Worm (Caenorhabditis elegans) whole organism, L1 larva: ENCODE results near the gene C35B1.9.

Source experiments
- C34B4.2 ChIP-seq: sonication (generic microtip); optimal IDR thresholded peaks from 2 replicates; lab custom pipeline; 2017; ENCODE audit warnings: mild to moderate bottlenecking, missing genetic modification characterization, missing compliant biosample characterization
- F16B12.6 ChIP-seq: fragments of 150-350 bp; optimal IDR thresholded peaks from 2 replicates; lab custom pipeline; 2014; ENCODE audit warnings: missing biosample characterization, missing genetic modification characterization
- aha-1 ChIP-seq: fragments of 150-350 bp; optimal IDR thresholded peaks from 2 replicates; lab custom pipeline; 2014; ENCODE audit warnings: missing biosample characterization, missing genetic modification characterization
- alr-1 ChIP-seq: fragments of 200-800 bp; sonication (Bioruptor generic); optimal IDR thresholded peaks from 2 replicates; lab custom pipeline; 2018; ENCODE audit warnings: borderline replicate concordance, mild to moderate bottlenecking, missing genetic modification characterization, missing compliant biosample characterization
- ama-1 ChIP-seq: fragments of 150-350 bp; optimal IDR thresholded peaks from 2 replicates; lab custom pipeline; 2014
- blmp-1 ChIP-seq: fragments of 150-350 bp; optimal IDR thresholded peaks from 2 replicates; lab custom pipeline; 2014; ENCODE audit warnings: missing biosample characterization, missing genetic modification characterization
- ceh-82 ChIP-seq, 3 experiments: fragments of 150-350 bp in 1 of 3; sonication (generic microtip) in 2 of 3; optimal IDR thresholded peaks; 2 replicates each; lab custom pipeline; 2014 to 2017; ENCODE audit warnings: missing biosample characterization in 3 of 3, missing genetic modification characterization in 3 of 3
- ceh-88 ChIP-seq: fragments of 200-800 bp; sonication (Bioruptor generic); IDR thresholded peaks from 2 replicates; pipeline ENCODE4 v1.3.6; 2022; ENCODE audit warnings: missing genetic modification characterization, missing compliant biosample characterization
- dpl-1 ChIP-seq, 3 experiments: fragments of 150-350 bp in 2 of 3; sonication (generic microtip) in 1 of 3; optimal IDR thresholded peaks; 2 replicates each; lab custom pipeline; 2014 to 2017; ENCODE audit warnings: missing biosample characterization in 3 of 3, missing genetic modification characterization in 3 of 3, missing genetic modification reagents in 3 of 3
- dsc-1 ChIP-seq: sonication (generic microtip); optimal IDR thresholded peaks from 2 replicates; lab custom pipeline; 2016; ENCODE audit warnings: mild to moderate bottlenecking, missing genetic modification characterization, missing compliant biosample characterization
- efl-1 ChIP-seq, 4 experiments: fragments of 150-350 bp; optimal IDR thresholded peaks in 3 of 4; peaks in 1 of 4; 1 replicate in 1 of 4; 2 replicates in 3 of 4; lab custom pipeline; 2014; ENCODE audit warnings: missing biosample characterization in 2 of 4, missing genetic modification characterization in 2 of 4, missing genetic modification reagents in 2 of 4
- efl-3 ChIP-seq: fragments of 200-800 bp; sonication (Bioruptor generic); optimal IDR thresholded peaks from 2 replicates; lab custom pipeline; 2018; ENCODE audit warnings: mild to moderate bottlenecking, missing genetic modification characterization, missing compliant biosample characterization
- egl-13 ChIP-seq: sonication (generic microtip); optimal IDR thresholded peaks from 2 replicates; lab custom pipeline; 2016; ENCODE audit warnings: missing genotype, missing genetic modification reagents, missing genetic modification characterization, missing compliant biosample characterization
- egl-27 ChIP-seq, 2 experiments: fragments of 150-350 bp in 1 of 2; sonication (generic microtip); optimal IDR thresholded peaks; 3 replicates each; lab custom pipeline; 2017 to 2018; ENCODE audit warnings: missing biosample characterization in 2 of 2, missing genetic modification characterization in 2 of 2, missing genetic modification reagents in 2 of 2
- elt-2 ChIP-seq: sonication (generic microtip); optimal IDR thresholded peaks from 2 replicates; lab custom pipeline; 2016; ENCODE audit warnings: missing genetic modification characterization, mild to moderate bottlenecking, inconsistent platforms, missing compliant biosample characterization, missing genetic modification reagents
- fkh-8 ChIP-seq: sonication (generic microtip); optimal IDR thresholded peaks from 2 replicates; lab custom pipeline; 2016; ENCODE audit warnings: mild to moderate bottlenecking, missing genetic modification characterization, missing compliant biosample characterization
- fos-1 ChIP-seq: fragments of 150-350 bp; optimal IDR thresholded peaks from 2 replicates; lab custom pipeline; 2014; ENCODE audit warnings: missing biosample characterization, missing genetic modification characterization
- grh-1 ChIP-seq: fragments of 200-800 bp; sonication (Bioruptor generic); IDR thresholded peaks from 2 replicates; pipeline ENCODE4 v1.3.6; 2022; ENCODE audit warnings: missing genetic modification reagents, missing genetic modification characterization, missing compliant biosample characterization
- hlh-4 ChIP-seq: sonication (generic microtip); optimal IDR thresholded peaks from 2 replicates; lab custom pipeline; 2016; ENCODE audit warnings: mild to moderate bottlenecking, missing genetic modification characterization, missing compliant biosample characterization
- hpl-2 ChIP-seq: fragments of 150-350 bp; optimal IDR thresholded peaks from 2 replicates; lab custom pipeline; 2014; ENCODE audit warnings: missing biosample characterization, missing genetic modification reagents, missing genetic modification characterization
- jun-1 ChIP-seq: fragments of 150-350 bp; optimal IDR thresholded peaks from 2 replicates; lab custom pipeline; 2014; ENCODE audit warnings: missing biosample characterization, missing genetic modification reagents, missing genetic modification characterization
- lin-13 ChIP-seq: fragments of 150-350 bp; optimal IDR thresholded peaks from 2 replicates; lab custom pipeline; 2014; ENCODE audit warnings: missing biosample characterization, missing genetic modification reagents, missing genetic modification characterization
- lin-14 ChIP-seq: fragments of 200-800 bp; sonication (Bioruptor generic); optimal IDR thresholded peaks from 2 replicates; lab custom pipeline; 2018; ENCODE audit warnings: mild to moderate bottlenecking, missing genetic modification characterization, moderate library complexity, missing compliant biosample characterization
- lin-15B ChIP-seq: fragments of 150-350 bp; sonication (generic microtip); optimal IDR thresholded peaks from 3 replicates; lab custom pipeline; 2014; ENCODE audit warnings: missing biosample characterization, missing genetic modification characterization
- lsy-2 ChIP-seq, 2 experiments: fragments of 150-350 bp; optimal IDR thresholded peaks; 2 replicates each; lab custom pipeline; 2014; ENCODE audit warnings: missing biosample characterization in 2 of 2, missing genetic modification characterization in 2 of 2
- nhr-19 ChIP-seq: fragments of 200-800 bp; sonication (Bioruptor generic); conservative IDR thresholded peaks from 2 replicates; pipeline ENCODE4 v1.3.6; 2022; ENCODE audit warnings: missing genetic modification characterization, missing compliant biosample characterization
- nhr-237 ChIP-seq: fragments of 150-350 bp; optimal IDR thresholded peaks from 2 replicates; lab custom pipeline; 2014; ENCODE audit warnings: missing biosample characterization, missing genetic modification characterization
- nhr-28 ChIP-seq: fragments of 150-350 bp; optimal IDR thresholded peaks from 2 replicates; lab custom pipeline; 2014; ENCODE audit warnings: missing biosample characterization, missing genetic modification characterization
- nhr-47 ChIP-seq: sonication (generic microtip); optimal IDR thresholded peaks from 2 replicates; lab custom pipeline; 2016; ENCODE audit warnings: mild to moderate bottlenecking, missing genetic modification characterization, moderate library complexity, missing compliant biosample characterization
- nhr-71 ChIP-seq: sonication (generic microtip); optimal IDR thresholded peaks from 2 replicates; lab custom pipeline; 2016; ENCODE audit warnings: mild to moderate bottlenecking, missing genetic modification characterization, moderate library complexity, missing compliant biosample characterization
- nhr-84 ChIP-seq: sonication (generic microtip); optimal IDR thresholded peaks from 2 replicates; lab custom pipeline; 2017; ENCODE audit warnings: missing biosample characterization, missing genetic modification characterization
- nhr-85 ChIP-seq: sonication (generic microtip); peaks from one replicate; lab custom pipeline; 2016; ENCODE audit warnings: missing genetic modification characterization, inconsistent platforms, missing compliant biosample characterization
- pag-3 ChIP-seq: sonication (generic microtip); optimal IDR thresholded peaks from 2 replicates; lab custom pipeline; 2017; ENCODE audit warnings: missing genetic modification characterization, mild to moderate bottlenecking, missing compliant biosample characterization, antibody characterized with exemption, borderline replicate concordance; ENCODE audit not compliant: insufficient read depth
- pqm-1 ChIP-seq: sonication (generic microtip); optimal IDR thresholded peaks from 3 replicates; lab custom pipeline; 2017; ENCODE audit warnings: missing biosample characterization, missing genetic modification characterization
- skn-1 ChIP-seq: fragments of 150-350 bp; optimal IDR thresholded peaks from 2 replicates; lab custom pipeline; 2014; ENCODE audit warnings: missing biosample characterization, missing genetic modification characterization
- snu-23 ChIP-seq: sonication (generic microtip); optimal IDR thresholded peaks from 2 replicates; lab custom pipeline; 2016; ENCODE audit warnings: missing genetic modification characterization, missing compliant biosample characterization
- swsn-7 ChIP-seq: sonication (generic microtip); optimal IDR thresholded peaks from 2 replicates; lab custom pipeline; 2016; ENCODE audit warnings: missing genetic modification characterization, missing compliant biosample characterization
- unc-130 ChIP-seq: fragments of 150-350 bp; optimal IDR thresholded peaks from 2 replicates; lab custom pipeline; 2017; ENCODE audit warnings: missing biosample characterization, missing genetic modification characterization, inconsistent platforms
- unc-30 ChIP-seq: sonication (generic microtip); optimal IDR thresholded peaks from 2 replicates; lab custom pipeline; 2017; ENCODE audit warnings: missing biosample characterization, missing genetic modification characterization
- unc-62 ChIP-seq: fragments of 150-350 bp; optimal IDR thresholded peaks from 2 replicates; lab custom pipeline; 2014; ENCODE audit warnings: missing biosample characterization, missing genetic modification reagents, missing genetic modification characterization
- unc-86 ChIP-seq: sonication (generic microtip); optimal IDR thresholded peaks from 2 replicates; lab custom pipeline; 2016; ENCODE audit warnings: missing genetic modification characterization, missing compliant biosample characterization
- xbp-1 ChIP-seq: sonication (generic microtip); optimal IDR thresholded peaks from 2 replicates; lab custom pipeline; 2016; ENCODE audit warnings: missing genetic modification characterization, missing compliant biosample characterization
- zip-4 ChIP-seq: fragments of 200-800 bp; sonication (Bioruptor generic); optimal IDR thresholded peaks from 2 replicates; lab custom pipeline; 2018; ENCODE audit warnings: mild to moderate bottlenecking, missing genetic modification characterization, moderate library complexity, missing compliant biosample characterization

Gene C35B1.9

ce11 chrIV:4114526-4114925 lies 33.8 kb upstream of the C35B1.9 start, which contains the start of gene F49F1.15:
TSS of gene F49F1.15 (minus strand) at chrIV:4114626.
- TF ChIP-seq fkh-8 (tag; lab: Kevin White, UChicago) (no peak), pqm-1 (tag; lab: Kevin White, UChicago) (no peak), lin-15B (tag; lab: Kevin White, UChicago) (no peak), swsn-7 (no peak), F16B12.6 (tag; lab: Kevin White, UChicago) (no peak), nhr-28 (tag; lab: Kevin White, UChicago) (no peak), efl-1 (optimal IDR thresholded peaks at IDR 0.05; lab: Kevin White, UChicago) (no peak), efl-1 (GFP tag; optimal IDR thresholded peaks at IDR 0.05 in 1 of 2; lab: Kevin White, UChicago) (no peak), egl-27 (tag; optimal IDR thresholded peaks at IDR 0.05; lab: Kevin White, UChicago) (no peak), unc-130 (no peak)

DNA sequence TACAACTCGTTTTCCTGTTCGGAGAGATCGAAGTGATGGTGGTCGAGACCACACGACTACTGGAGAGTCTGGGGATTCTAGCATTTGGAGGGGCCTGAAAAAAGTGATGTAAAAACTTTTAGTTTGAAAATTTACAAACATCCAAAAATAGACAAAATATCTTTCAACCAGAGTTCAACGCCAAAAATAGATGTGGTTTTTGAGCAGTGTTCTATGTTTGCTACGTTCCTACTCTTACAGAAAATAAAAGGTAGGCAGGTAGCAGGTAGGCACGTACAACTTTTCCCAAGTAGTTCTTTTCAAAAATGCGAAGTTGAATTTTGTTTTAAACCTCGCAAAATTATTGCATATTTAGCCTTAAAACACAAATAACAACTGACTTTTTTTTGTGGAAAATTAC lies 31.6 kb upstream of the C35B1.9 start, which contains the start of gene F49F1.14:
TSS of gene F49F1.14 (minus strand) at position 101 of the 400 bp plus-strand sequence.
- no peak for TF ChIP-seq unc-86 (tag; lab: Kevin White, UChicago)
- TF ChIP-seq lin-15B (tag; lab: Kevin White, UChicago): no peak
- no peak for TF ChIP-seq unc-30
- TF ChIP-seq hlh-4 (tag; lab: Kevin White, UChicago): no peak
- no peak for TF ChIP-seq efl-1 (optimal IDR thresholded peaks at IDR 0.05; lab: Kevin White, UChicago)
- TF ChIP-seq efl-1 (GFP tag; optimal IDR thresholded peaks at IDR 0.05 in 1 of 2; lab: Kevin White, UChicago): no peak
- TF ChIP-seq F16B12.6 (tag; lab: Kevin White, UChicago): no peak
- TF ChIP-seq C34B4.2 (tag; lab: Kevin White, UChicago): no peak
- TF ChIP-seq nhr-47: no peak
- no peak for TF ChIP-seq unc-130

ce11 chrIV:4108767-4109166 lies 28.0 kb upstream of the C35B1.9 start, which contains the start of gene C35B1.7:
TSS of gene C35B1.7 (plus strand) at chrIV:4109067.
- no peak for TF ChIP-seq fos-1 (tag; lab: Kevin White, UChicago)
- no peak for TF ChIP-seq efl-3
- no peak for TF ChIP-seq elt-2 (tag; lab: Kevin White, UChicago)
- TF ChIP-seq efl-1 (optimal IDR thresholded peaks at IDR 0.05; lab: Kevin White, UChicago): no peak
- no peak for TF ChIP-seq efl-1 (GFP tag; optimal IDR thresholded peaks at IDR 0.05 in 1 of 2; lab: Kevin White, UChicago)
- TF ChIP-seq pag-3 (tag; lab: Kevin White, UChicago): no peak
- TF ChIP-seq nhr-237 (tag; lab: Kevin White, UChicago): no peak
- TF ChIP-seq egl-13 (tag; lab: Kevin White, UChicago): no peak
- no peak for TF ChIP-seq hlh-4 (tag; lab: Kevin White, UChicago)
- no peak for TF ChIP-seq lsy-2 (tag; optimal IDR thresholded peaks at IDR 0.05; lab: Kevin White, UChicago)
- no peak for TF ChIP-seq grh-1 (GFP tag; lab: Robert Waterston, UW)
- TF ChIP-seq ceh-82 (tag; optimal IDR thresholded peaks at IDR 0.05; lab: Kevin White, UChicago): no peak
- no peak for TF ChIP-seq unc-62 (GFP tag; lab: Kevin White, UChicago)
- TF ChIP-seq nhr-47: no peak
- TF ChIP-seq ama-1: no peak
- no peak for TF ChIP-seq hpl-2 (GFP tag; lab: Kevin White, UChicago)
- no peak for TF ChIP-seq unc-30
- TF ChIP-seq zip-4 (GFP tag; lab: Kevin White, UChicago): no peak

ce11 chrIV:4102720-4103119 lies 22.0 kb upstream of the C35B1.9 start, which contains the start of gene ubc-1:
TSS of gene ubc-1 (plus strand) at chrIV:4103020.
- peak; percentile 17 for TF ChIP-seq nhr-85 (tag; lab: Kevin White, UChicago)
- TF ChIP-seq xbp-1 (tag; lab: Kevin White, UChicago): no peak

- no peak for TF ChIP-seq nhr-28 (tag; lab: Kevin White, UChicago)
- TF ChIP-seq skn-1 (tag; lab: Kevin White, UChicago): no peak
- no peak for TF ChIP-seq alr-1 (tag; lab: Kevin White, UChicago)
- peak; percentile 48 for TF ChIP-seq unc-130
- no peak for TF ChIP-seq ceh-88 (GFP tag; lab: Robert Waterston, UW)
- TF ChIP-seq xbp-1 (tag; lab: Kevin White, UChicago): no peak
- TF ChIP-seq aha-1 (tag; lab: Kevin White, UChicago): no peak
- no peak for TF ChIP-seq lin-13 (GFP tag; lab: Kevin White, UChicago)
- TF ChIP-seq C34B4.2 (tag; lab: Kevin White, UChicago): no peak
- TF ChIP-seq dpl-1 (GFP tag; optimal IDR thresholded peaks at IDR 0.05; lab: Kevin White, UChicago): peak in 1 of 3 experiments; percentile 13
- peak; percentile 54 for TF ChIP-seq lin-14 (GFP tag; lab: Kevin White, UChicago)
- no peak for TF ChIP-seq nhr-84 (tag; lab: Kevin White, UChicago)
- TF ChIP-seq nhr-19 (GFP tag; lab: Robert Waterston, UW): peak; percentile 34; the same call in 1 of the 2 replicates
- TF ChIP-seq hpl-2 (GFP tag; lab: Kevin White, UChicago): no peak
- TF ChIP-seq nhr-71 (tag; lab: Kevin White, UChicago): peak; percentile 48
- TF ChIP-seq blmp-1 (tag; lab: Kevin White, UChicago): no peak
- peak; percentile 7 for TF ChIP-seq snu-23
- TF ChIP-seq F16B12.6 (tag; lab: Kevin White, UChicago): no peak
- no peak for TF ChIP-seq jun-1
- no peak for TF ChIP-seq efl-3
- TF ChIP-seq dsc-1: no peak
These were observed 19.0 kb upstream of the C35B1.9 start for ce11 chrIV:4099773-4100172.
